Fruit fly (Drosophila melanogaster): ENCODE results near the gene hng2.

- TF ChIP-seq CG8478 (optimal IDR thresholded peaks at IDR 0.05), result no peak
- TF ChIP-seq CTCF (optimal IDR thresholded peaks at IDR 0.05), result no peak
Measured at dm6 chr3R:8792463-8793175, 13.5 kb upstream of the hng2 start.
